Fruit fly (Drosophila melanogaster) whole organism, embryonic: ENCODE measurements around the gene janA.

Source experiments
- Antp ChIP-seq: fragments of 200-800 bp; sonication (Bioruptor generic); optimal IDR thresholded peaks from 3 replicates; lab custom pipeline; 2016; ENCODE audit warnings: missing biosample characterization, missing genetic modification characterization
- Awh ChIP-seq: fragments of 200-800 bp; sonication (Bioruptor generic); IDR thresholded peaks from 2 replicates; pipeline ENCODE4, ENCODE4 v1.3.6; 2022; ENCODE audit warnings: missing biosample characterization, missing genetic modification characterization
- Blimp-1 ChIP-seq: fragments of 200-800 bp; sonication (Bioruptor generic); optimal IDR thresholded peaks from 3 replicates; lab custom pipeline; 2018; ENCODE audit warnings: missing biosample characterization, missing genetic modification characterization, mild to moderate bottlenecking, moderate library complexity, missing genetic modification reagents
- CG10366 ChIP-seq: fragments of 200-800 bp; sonication (Bioruptor generic); IDR thresholded peaks from 2 replicates; pipeline ENCODE4 v1.3.6; 2022; ENCODE audit warnings: missing biosample characterization, missing genetic modification characterization
- CG10654 ChIP-seq: fragments of 200-800 bp; sonication (Bioruptor generic); optimal IDR thresholded peaks from 2 replicates; lab custom pipeline; 2016; ENCODE audit warnings: missing biosample characterization, missing genetic modification characterization
- CG11247 ChIP-seq: fragments of 200-800 bp; sonication (Bioruptor generic); IDR thresholded peaks from 2 replicates; pipeline ENCODE4 v1.3.6; 2022; ENCODE audit warnings: missing biosample characterization, missing genetic modification characterization
- CG11398 ChIP-seq: fragments of 200-800 bp; sonication (Bioruptor generic); optimal IDR thresholded peaks from 2 replicates; lab custom pipeline; 2016; ENCODE audit warnings: missing biosample characterization, missing genetic modification characterization
- CG11456 ChIP-seq: fragments of 200-800 bp; sonication (Bioruptor generic); IDR thresholded peaks from 3 replicates; pipeline ENCODE4 v1.3.6; 2022; ENCODE audit warnings: missing biosample characterization, missing genetic modification characterization
- CG11560 ChIP-seq: fragments of 200-800 bp; sonication (Bioruptor generic); IDR thresholded peaks from 3 replicates; pipeline ENCODE4 v1.3.6; 2022; ENCODE audit warnings: missing biosample characterization, missing genetic modification characterization
- CG11695 ChIP-seq: fragments of 200-800 bp; sonication (Bioruptor generic); IDR thresholded peaks from 3 replicates; pipeline ENCODE4 v1.3.6; 2022; ENCODE audit warnings: missing biosample characterization, missing genetic modification characterization
- CG1233 ChIP-seq: fragments of 200-800 bp; sonication (Bioruptor generic); optimal IDR thresholded peaks from 4 replicates; lab custom pipeline; 2018; ENCODE audit warnings: missing biosample characterization, mild to moderate bottlenecking, missing genetic modification characterization
- CG12391 ChIP-seq: fragments of 200-800 bp; sonication (Bioruptor generic); optimal IDR thresholded peaks from 3 replicates; lab custom pipeline; 2018; ENCODE audit warnings: missing biosample characterization, mild to moderate bottlenecking, missing genetic modification characterization, moderate library complexity
- CG14710 ChIP-seq: fragments of 200-800 bp; sonication (Bioruptor generic); optimal IDR thresholded peaks from 3 replicates; lab custom pipeline; 2019; ENCODE audit warnings: missing biosample characterization, mild to moderate bottlenecking, missing genetic modification characterization, moderate library complexity
- CG1529 ChIP-seq: fragments of 200-800 bp; sonication (Bioruptor generic); optimal IDR thresholded peaks from 3 replicates; lab custom pipeline; 2018; ENCODE audit warnings: missing biosample characterization, missing genetic modification characterization
- CG1603 ChIP-seq: fragments of 200-800 bp; sonication (Bioruptor generic); optimal IDR thresholded peaks from 2 replicates; lab custom pipeline; 2019; ENCODE audit warnings: missing biosample characterization, mild to moderate bottlenecking, missing genetic modification characterization, moderate library complexity
- CG16863 ChIP-seq: fragments of 200-800 bp; sonication (Bioruptor generic); optimal IDR thresholded peaks from 3 replicates; lab custom pipeline; 2016; ENCODE audit warnings: missing biosample characterization, missing genetic modification characterization
- CG17802 ChIP-seq: fragments of 200-800 bp; sonication (Bioruptor generic); optimal IDR thresholded peaks from 2 replicates; lab custom pipeline; 2018; ENCODE audit warnings: missing biosample characterization, mild to moderate bottlenecking, missing genetic modification characterization, moderate library complexity
- CG1792 ChIP-seq: fragments of 200-800 bp; sonication (Bioruptor generic); optimal IDR thresholded peaks from 2 replicates; lab custom pipeline; 2016; ENCODE audit warnings: missing biosample characterization, missing genetic modification characterization
- CG1832 ChIP-seq: fragments of 200-800 bp; sonication (Bioruptor generic); optimal IDR thresholded peaks from 2 replicates; lab custom pipeline; 2017; ENCODE audit warnings: missing biosample characterization, mild to moderate bottlenecking, missing genetic modification characterization, inconsistent platforms
- CG4820 ChIP-seq: fragments of 200-800 bp; sonication (Bioruptor generic); optimal IDR thresholded peaks from 3 replicates; lab custom pipeline; 2016; ENCODE audit warnings: missing biosample characterization, missing genetic modification characterization
- CG8388 ChIP-seq: fragments of 200-800 bp; sonication (Bioruptor generic); optimal IDR thresholded peaks from 2 replicates; lab custom pipeline; 2019; ENCODE audit warnings: missing biosample characterization, mild to moderate bottlenecking, missing genetic modification characterization, moderate library complexity
- CG8924 ChIP-seq: fragments of 200-800 bp; optimal IDR thresholded peaks from 3 replicates; lab custom pipeline; 2019; ENCODE audit warnings: missing biosample characterization, mild to moderate bottlenecking, missing genetic modification characterization, moderate library complexity
- CHES-1-like ChIP-seq: fragments of 200-800 bp; sonication (Bioruptor generic); optimal IDR thresholded peaks from 2 replicates; lab custom pipeline; 2016; ENCODE audit warnings: missing biosample characterization, missing genetic modification characterization
- D ChIP-seq, 2 experiments: fragments of 200-800 bp in 1 of 2; fragments of >200 bp in 1 of 2; sonication (Bioruptor generic) in 1 of 2; optimal IDR thresholded peaks; 2 replicates in 1 of 2; 3 replicates in 1 of 2; lab custom pipeline; 2017; ENCODE audit warnings: mild to moderate bottlenecking in 1 of 2, missing biosample characterization in 1 of 2, missing genetic modification characterization in 1 of 2, missing genetic modification reagents in 1 of 2
- HLH3B ChIP-seq: fragments of 200-800 bp; sonication (Bioruptor generic); IDR thresholded peaks from 2 replicates; pipeline ENCODE4 v1.3.6; 2022; ENCODE audit warnings: missing biosample characterization, missing genetic modification characterization
- HLH4C ChIP-seq: fragments of 200-800 bp; sonication (Bioruptor generic); IDR thresholded peaks from 3 replicates; pipeline ENCODE4 v1.3.6; 2022; ENCODE audit warnings: missing biosample characterization, missing genetic modification characterization; ENCODE audit not compliant: partially characterized antibody
- Sry-δ ChIP-seq: fragments of 200-800 bp; sonication (Bioruptor generic); optimal IDR thresholded peaks from 2 replicates; lab custom pipeline; 2016; ENCODE audit warnings: missing biosample characterization, missing genetic modification characterization
- Xbp1 ChIP-seq: fragments of 200-800 bp; sonication (Bioruptor generic); optimal IDR thresholded peaks from 3 replicates; lab custom pipeline; 2016; ENCODE audit warnings: missing biosample characterization, mild to moderate bottlenecking, missing genetic modification characterization
- ab ChIP-seq: fragments of 200-800 bp; sonication (Bioruptor generic); optimal IDR thresholded peaks from 2 replicates; lab custom pipeline; 2016; ENCODE audit warnings: missing biosample characterization, missing genetic modification characterization
- ase ChIP-seq: fragments of 200-800 bp; sonication (Bioruptor generic); IDR thresholded peaks from 3 replicates; pipeline ENCODE4 v1.3.6; 2022; ENCODE audit warnings: missing biosample characterization, missing genetic modification characterization
- az2 ChIP-seq: fragments of 200-800 bp; sonication (Bioruptor generic); optimal IDR thresholded peaks from 3 replicates; lab custom pipeline; 2016; ENCODE audit warnings: missing biosample characterization, missing genetic modification characterization
- bcd ChIP-seq: fragments of 200-800 bp; sonication (Bioruptor generic); optimal IDR thresholded peaks from 2 replicates; lab custom pipeline; 2017; ENCODE audit warnings: missing biosample characterization, mild to moderate bottlenecking, missing genetic modification characterization
- bsh ChIP-seq, 2 experiments: fragments of 200-800 bp; sonication (Bioruptor generic); optimal IDR thresholded peaks; 2 replicates each; lab custom pipeline; 2017 to 2018; ENCODE audit warnings: mild to moderate bottlenecking in 2 of 2, missing biosample characterization in 2 of 2, missing genetic modification characterization in 2 of 2, moderate library complexity in 1 of 2
- caup ChIP-seq: fragments of 200-800 bp; sonication (Bioruptor generic); optimal IDR thresholded peaks from 3 replicates; lab custom pipeline; 2017; ENCODE audit warnings: missing biosample characterization, mild to moderate bottlenecking, missing genetic modification characterization, moderate library complexity; ENCODE audit not compliant: severe bottlenecking
- chif ChIP-seq, 2 experiments: fragments of 200-800 bp; sonication (Bioruptor generic); optimal IDR thresholded peaks; 3 replicates each; lab custom pipeline; 2016; ENCODE audit warnings: missing biosample characterization in 2 of 2, missing genetic modification characterization in 2 of 2
- chn ChIP-seq: fragments of 200-800 bp; sonication (Bioruptor generic); optimal IDR thresholded peaks from 2 replicates; lab custom pipeline; 2016; ENCODE audit warnings: missing biosample characterization, missing genetic modification characterization
- ci ChIP-seq: fragments of 200-800 bp; sonication (Bioruptor generic); IDR thresholded peaks from 3 replicates; pipeline ENCODE4 v1.3.6; 2022; ENCODE audit warnings: missing biosample characterization, missing genetic modification characterization
- danr ChIP-seq: fragments of 200-800 bp; sonication (Bioruptor generic); IDR thresholded peaks from 2 replicates; pipeline ENCODE4 v1.3.6; 2022; ENCODE audit warnings: missing biosample characterization, missing genetic modification characterization
- fd96Cb ChIP-seq: fragments of 200-800 bp; sonication (Bioruptor generic); optimal IDR thresholded peaks from 2 replicates; lab custom pipeline; 2018; ENCODE audit warnings: missing biosample characterization, mild to moderate bottlenecking, missing genetic modification characterization, moderate library complexity
- gce ChIP-seq: fragments of 200-800 bp; sonication (Bioruptor generic); IDR thresholded peaks from 3 replicates; pipeline ENCODE4 v1.3.6; 2022; ENCODE audit warnings: missing biosample characterization, missing genetic modification characterization
- hb ChIP-seq: fragments of 200-800 bp; sonication (Bioruptor generic); IDR thresholded peaks from 3 replicates; pipeline ENCODE4 v1.3.6; 2022; ENCODE audit warnings: missing biosample characterization, missing genetic modification characterization; ENCODE audit not compliant: partially characterized antibody
- ken ChIP-seq: fragments of 200-800 bp; sonication (Bioruptor generic); IDR thresholded peaks from 3 replicates; pipeline ENCODE4 v1.3.6; 2022; ENCODE audit warnings: missing biosample characterization, missing genetic modification characterization
- nmo ChIP-seq: fragments of 200-800 bp; sonication (Bioruptor generic); optimal IDR thresholded peaks from 2 replicates; lab custom pipeline; 2018; ENCODE audit warnings: missing biosample characterization, mild to moderate bottlenecking, missing genetic modification characterization, moderate library complexity
- phol ChIP-seq: fragments of 200-800 bp; sonication (Bioruptor generic); optimal IDR thresholded peaks from 3 replicates; lab custom pipeline; 2018; ENCODE audit warnings: missing biosample characterization, mild to moderate bottlenecking, missing genetic modification characterization, moderate library complexity
- prd ChIP-seq, 3 experiments: fragments of >200 bp in 2 of 3; fragments of 200-800 bp in 1 of 3; sonication (Bioruptor generic) in 1 of 3; optimal IDR thresholded peaks in 2 of 3; IDR thresholded peaks in 1 of 3; 2 replicates in 2 of 3; 3 replicates in 1 of 3; pipeline versions ENCODE4 v1.3.6 to Lab custom; 2017 to 2022; ENCODE audit warnings: missing biosample characterization in 1 of 3, missing genetic modification characterization in 1 of 3
- row ChIP-seq: fragments of 200-800 bp; sonication (Bioruptor generic); IDR thresholded peaks from 3 replicates; pipeline ENCODE4 v1.3.6; 2022; ENCODE audit warnings: missing biosample characterization, missing genetic modification characterization
- sens ChIP-seq: fragments of 200-800 bp; sonication (Bioruptor generic); peaks from one replicate; lab custom pipeline; 2016; ENCODE audit warnings: missing biosample characterization, missing genetic modification characterization
- tin ChIP-seq: fragments of 200-800 bp; sonication (Bioruptor generic); optimal IDR thresholded peaks from 3 replicates; lab custom pipeline; 2016; ENCODE audit warnings: missing biosample characterization, missing genetic modification characterization
- tio ChIP-seq: fragments of 200-800 bp; sonication (Bioruptor generic); optimal IDR thresholded peaks from 2 replicates; lab custom pipeline; 2017; ENCODE audit warnings: missing biosample characterization, missing genetic modification characterization, inconsistent platforms

The janA gene

dm6 chr3R:30076088-30076487 is 36.8 kb upstream of the janA start (continued):
- TF ChIP-seq HLH3B (GFP tag; lab: Robert Waterston, UW) (peak; percentile 40; the same call in 1 of the 2 replicates), CG1233 (GFP tag; lab: Kevin White, UChicago) (no peak), caup (GFP tag; lab: Kevin White, UChicago) (no peak), CG16863 (GFP tag; lab: Kevin White, UChicago) (no peak), CG17802 (tag; lab: Kevin White, UChicago) (no peak), gce (GFP tag; lab: Robert Waterston, UW) (no peak), tin (GFP tag; lab: Kevin White, UChicago) (peak; percentile 13), CG10654 (no peak), chif (GFP tag; optimal IDR thresholded peaks at IDR 0.05; lab: Kevin White, UChicago) (peak in 1 of 2 experiments; percentile 41), CG11456 (GFP tag; lab: Robert Waterston, UW) (no peak), CG10366 (GFP tag; lab: Robert Waterston, UW) (peak; percentile 26; the same call in 1 of the 2 replicates), CG1832 (GFP tag; lab: Kevin White, UChicago) (no peak), Awh (no peak), CG11247 (GFP tag; lab: Robert Waterston, UW) (no peak), prd (optimal IDR thresholded peaks at IDR 0.05; lab: Kevin White, UChicago) (no peak), prd (GFP tag; IDR thresholded peaks at IDR 0.05; lab: Robert Waterston, UW) (peak; percentile 47; the same call in 1 of the 3 replicates), CG1529 (no peak), az2 (GFP tag; lab: Kevin White, UChicago) (peak; percentile 26), CG8388 (no peak), CG11695 (GFP tag; lab: Robert Waterston, UW) (no peak), ase (GFP tag; lab: Robert Waterston, UW) (0 out of 3 replicates have a peak, but pooled peaks have one; percentile 10), D (optimal IDR thresholded peaks at IDR 0.05; lab: Kevin White, UChicago) (no peak), D (GFP tag; optimal IDR thresholded peaks at IDR 0.05; lab: Kevin White, UChicago) (peak; percentile 8), CG12391 (tag; lab: Kevin White, UChicago) (peak; percentile 10), CG4820 (GFP tag; lab: Kevin White, UChicago) (peak; percentile 10), HLH4C (GFP tag; lab: Robert Waterston, UW) (peak; percentile 72), ci (GFP tag; lab: Robert Waterston, UW) (peak; percentile 22; the same call in 1 of the 3 replicates), CG8924 (no peak), nmo (GFP tag; lab: Kevin White, UChicago) (peak; percentile 2), sens (peak; percentile 67), bcd (GFP tag; lab: Kevin White, UChicago) (no peak), phol (tag; lab: Kevin White, UChicago) (peak; percentile 39), Blimp-1 (GFP tag; lab: Kevin White, UChicago) (peak; percentile 50), Sry-δ (GFP tag; lab: Kevin White, UChicago) (no peak), Antp (GFP tag; lab: Kevin White, UChicago) (peak; percentile 39), CG11398 (GFP tag; lab: Kevin White, UChicago) (no peak), chn (GFP tag; lab: Kevin White, UChicago) (peak; percentile 8), danr (no peak), row (GFP tag; lab: Robert Waterston, UW) (0 out of 3 replicates have a peak, but pooled peaks have one; percentile 26), CHES-1-like (GFP tag; lab: Kevin White, UChicago) (no peak), CG1792 (GFP tag; lab: Kevin White, UChicago) (no peak), ab (GFP tag; lab: Kevin White, UChicago) (no peak), ken (GFP tag; lab: Robert Waterston, UW) (0 out of 3 replicates have a peak, but pooled peaks have one; percentile 24), Xbp1 (GFP tag; lab: Kevin White, UChicago) (peak; percentile 23), bsh (GFP tag; optimal IDR thresholded peaks at IDR 0.05; lab: Kevin White, UChicago) (peak; percentile 4 to 47), CG11560 (tag; lab: Robert Waterston, UW) (no peak), CG1603 (tag; lab: Kevin White, UChicago) (peak; percentile 57), fd96Cb (tag; lab: Kevin White, UChicago) (peak; percentile 22), CG14710 (tag; lab: Kevin White, UChicago) (peak; percentile 5), hb (GFP tag; lab: Robert Waterston, UW) (peak; percentile 51; the same call in 1 of the 3 replicates), tio (GFP tag; lab: Kevin White, UChicago) (no peak)
